Worm (Caenorhabditis elegans): ENCODE measurements around the gene dpf-1.

DNA sequence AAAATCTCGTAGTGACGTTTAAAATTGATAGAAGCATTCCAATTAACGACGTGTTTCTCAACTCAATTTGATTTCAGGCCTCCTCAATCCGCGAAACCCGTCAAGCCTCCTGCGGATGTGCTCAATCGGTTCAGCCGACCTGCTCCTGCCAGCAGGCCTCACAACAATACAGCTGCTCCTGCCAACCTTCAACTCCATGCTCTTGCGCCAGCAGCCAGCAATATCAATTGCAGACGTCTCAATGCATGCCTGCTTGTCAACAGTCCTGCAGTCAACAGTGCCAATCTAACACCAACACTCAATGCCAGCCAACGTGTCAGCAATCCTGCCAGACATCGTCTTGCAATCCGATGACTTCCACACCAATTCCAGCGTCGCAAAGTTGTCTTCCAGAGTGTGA, 5.1 kb upstream of the dpf-1 start:
- no peak for TF ChIP-seq med-1 (GFP tag; optimal IDR thresholded peaks at IDR 0.05; ENCODE audit: insufficient read depth)
- no peak for TF ChIP-seq flt-1 (GFP tag; IDR thresholded peaks at IDR 0.05)
